Worm (Caenorhabditis elegans) whole organism, early embryonic: ENCODE measurements around the gene peb-1.

ENCODE experiments used
- B0310.2 ChIP-seq: sonication (generic microtip); optimal IDR thresholded peaks from 2 replicates; lab custom pipeline; 2016; ENCODE audit warnings: mild to moderate bottlenecking, missing genetic modification characterization, missing compliant biosample characterization
- F13C5.2 ChIP-seq: sonication (generic microtip); optimal IDR thresholded peaks from 2 replicates; lab custom pipeline; 2017; ENCODE audit warnings: mild to moderate bottlenecking, missing genetic modification characterization, inconsistent platforms, missing compliant biosample characterization
- aly-1 ChIP-seq: sonication (generic microtip); optimal IDR thresholded peaks from 2 replicates; lab custom pipeline; 2016; ENCODE audit warnings: missing genetic modification characterization, missing compliant biosample characterization
- ama-1 ChIP-seq: fragments of 150-350 bp; optimal IDR thresholded peaks from 2 replicates; lab custom pipeline; 2014
- ceh-13 ChIP-seq: fragments of 200-800 bp; sonication (Bioruptor generic); optimal IDR thresholded peaks from 2 replicates; lab custom pipeline; 2018; ENCODE audit warnings: mild to moderate bottlenecking, missing genetic modification characterization, missing compliant biosample characterization
- ceh-36 ChIP-seq: sonication (generic microtip); optimal IDR thresholded peaks from 2 replicates; lab custom pipeline; 2016; ENCODE audit warnings: missing genetic modification characterization, inconsistent platforms, missing compliant biosample characterization
- ets-7 ChIP-seq: sonication (generic microtip); optimal IDR thresholded peaks from 2 replicates; lab custom pipeline; 2016; ENCODE audit warnings: missing genotype, missing genetic modification characterization, missing compliant biosample characterization
- flt-1 ChIP-seq: fragments of 200-800 bp; sonication (Bioruptor generic); IDR thresholded peaks from 2 replicates; pipeline ENCODE4 v1.3.6; 2022; ENCODE audit warnings: missing genetic modification characterization, missing compliant biosample characterization
- hmbx-1 ChIP-seq: sonication (generic microtip); optimal IDR thresholded peaks from 2 replicates; lab custom pipeline; 2016; ENCODE audit warnings: mild to moderate bottlenecking, missing genetic modification characterization, missing compliant biosample characterization
- hmg-4 ChIP-seq: fragments of 200-800 bp; sonication (Bioruptor generic); optimal IDR thresholded peaks from 2 replicates; lab custom pipeline; 2018; ENCODE audit warnings: mild to moderate bottlenecking, missing genetic modification characterization, missing compliant biosample characterization
- hnd-1 ChIP-seq: sonication (generic microtip); optimal IDR thresholded peaks from 2 replicates; lab custom pipeline; 2016; ENCODE audit warnings: missing genetic modification characterization, missing compliant biosample characterization
- pes-1 ChIP-seq: fragments of 200-800 bp; sonication (Bioruptor generic); IDR thresholded peaks from 2 replicates; pipeline ENCODE4 v1.3.6; 2022; ENCODE audit warnings: missing genetic modification reagents, missing genetic modification characterization, missing compliant biosample characterization
- scrt-1 ChIP-seq: fragments of 200-800 bp; sonication (Bioruptor generic); IDR thresholded peaks from 2 replicates; pipeline ENCODE4 v1.3.6; 2022; ENCODE audit warnings: missing genetic modification characterization, missing compliant biosample characterization
- sea-1 ChIP-seq: fragments of 200-800 bp; sonication (Bioruptor generic); conservative IDR thresholded peaks from 2 replicates; pipeline ENCODE4 v1.3.6; 2022; ENCODE audit warnings: missing genetic modification characterization, missing compliant biosample characterization
- tbx-11 ChIP-seq: fragments of 200-800 bp; sonication (Bioruptor generic); IDR thresholded peaks from 2 replicates; pipeline ENCODE4 v1.3.6; 2022; ENCODE audit warnings: missing genetic modification characterization, missing compliant biosample characterization
- tbx-37 ChIP-seq: fragments of 200-800 bp; sonication (Bioruptor generic); conservative IDR thresholded peaks from 2 replicates; pipeline ENCODE4 v1.3.6; 2022; ENCODE audit warnings: missing genetic modification reagents, missing genetic modification characterization, missing compliant biosample characterization
- tra-4 ChIP-seq: sonication (generic microtip); optimal IDR thresholded peaks from 2 replicates; lab custom pipeline; 2017; ENCODE audit warnings: missing genetic modification characterization, missing compliant biosample characterization

The peb-1 gene

ce11 chrX:2188885-2189284 is 22.0 kb upstream of the peb-1 start:
- no peak for TF ChIP-seq ceh-36 (tag; lab: Kevin White, UChicago)
- TF ChIP-seq hnd-1, result no peak
- TF ChIP-seq ceh-13, result no peak
- no peak for TF ChIP-seq flt-1 (GFP tag; lab: Robert Waterston, UW)
- no peak for TF ChIP-seq tbx-37
- TF ChIP-seq F13C5.2 (tag; lab: Kevin White, UChicago), result no peak
- no peak for TF ChIP-seq tbx-11 (GFP tag; lab: Robert Waterston, UW)
- no peak for TF ChIP-seq ama-1
- TF ChIP-seq sea-1 (GFP tag; lab: Robert Waterston, UW), result no peak
- no peak for TF ChIP-seq tra-4 (tag; lab: Kevin White, UChicago)
- TF ChIP-seq B0310.2 (tag; lab: Kevin White, UChicago), result no peak
- no peak for TF ChIP-seq pes-1 (GFP tag; lab: Robert Waterston, UW)
- TF ChIP-seq hmbx-1 (tag; lab: Kevin White, UChicago), result no peak
- no peak for TF ChIP-seq hmg-4 (GFP tag; lab: Kevin White, UChicago)
- TF ChIP-seq scrt-1 (GFP tag; lab: Robert Waterston, UW), result no peak

- TF ChIP-seq flt-1 (GFP tag; lab: Robert Waterston, UW) (no peak), scrt-1 (GFP tag; lab: Robert Waterston, UW) (no peak), tbx-37 (no peak), tbx-11 (GFP tag; lab: Robert Waterston, UW) (no peak), pes-1 (GFP tag; lab: Robert Waterston, UW) (no peak), hnd-1 (no peak), F13C5.2 (tag; lab: Kevin White, UChicago) (no peak), hmg-4 (GFP tag; lab: Kevin White, UChicago) (no peak), ceh-13 (no peak)
Measured at ce11 chrX:2190740-2191139, 20.1 kb upstream of the peb-1 start.

ce11 chrX:2191925-2192554 is 18.8 kb upstream of the peb-1 start, which contains the start of gene gap-1:
gap-1 (plus strand) TSS chrX:2192504.
- TF ChIP-seq hnd-1 (no peak), ceh-13 (no peak), tbx-37 (no peak), ama-1 (no peak), flt-1 (GFP tag; lab: Robert Waterston, UW) (no peak), B0310.2 (tag; lab: Kevin White, UChicago) (no peak)

- no peak for TF ChIP-seq tbx-37
- no peak for TF ChIP-seq hmbx-1 (tag; lab: Kevin White, UChicago)
- no peak for TF ChIP-seq F13C5.2 (tag; lab: Kevin White, UChicago)
- no peak for TF ChIP-seq tbx-11 (GFP tag; lab: Robert Waterston, UW)
- TF ChIP-seq ama-1, result no peak
- no peak for TF ChIP-seq ceh-13
- TF ChIP-seq pes-1 (GFP tag; lab: Robert Waterston, UW), result no peak
- TF ChIP-seq ets-7 (tag; lab: Kevin White, UChicago), result no peak
- no peak for TF ChIP-seq flt-1 (GFP tag; lab: Robert Waterston, UW)
- no peak for TF ChIP-seq hmg-4 (GFP tag; lab: Kevin White, UChicago)
- no peak for TF ChIP-seq scrt-1 (GFP tag; lab: Robert Waterston, UW)
- no peak for TF ChIP-seq tra-4 (tag; lab: Kevin White, UChicago)
- TF ChIP-seq ceh-36 (tag; lab: Kevin White, UChicago), result no peak
- TF ChIP-seq sea-1 (GFP tag; lab: Robert Waterston, UW), result no peak
- TF ChIP-seq B0310.2 (tag; lab: Kevin White, UChicago), result no peak
- TF ChIP-seq hnd-1, result no peak
- TF ChIP-seq aly-1 (tag; lab: Kevin White, UChicago), result no peak
Measured at ce11 chrX:2197444-2197843, 13.4 kb upstream of the peb-1 start.

- TF ChIP-seq tra-4 (tag; lab: Kevin White, UChicago), result no peak
- TF ChIP-seq B0310.2 (tag; lab: Kevin White, UChicago), result no peak
Measured at ce11 chrX:2199140-2199539, 11.7 kb upstream of the peb-1 start, which contains the start of gene T24C12.1. T24C12.1 (plus strand) TSS chrX:2199440.

- TF ChIP-seq ceh-13, result no peak
- TF ChIP-seq B0310.2 (tag; lab: Kevin White, UChicago), result no peak
- no peak for TF ChIP-seq sea-1 (GFP tag; lab: Robert Waterston, UW)
Measured at ce11 chrX:2203760-2204159, 7.1 kb upstream of the peb-1 start, which contains the start of gene T24C12.3. T24C12.3 (minus strand) TSS chrX:2203893.

- TF ChIP-seq tra-4 (tag; lab: Kevin White, UChicago) (no peak), ceh-36 (tag; lab: Kevin White, UChicago) (no peak), B0310.2 (tag; lab: Kevin White, UChicago) (no peak), tbx-11 (GFP tag; lab: Robert Waterston, UW) (no peak), hmbx-1 (tag; lab: Kevin White, UChicago) (no peak), ama-1 (no peak), ets-7 (tag; lab: Kevin White, UChicago) (no peak), pes-1 (GFP tag; lab: Robert Waterston, UW) (no peak), tbx-37 (no peak), sea-1 (GFP tag; lab: Robert Waterston, UW) (no peak)
Measured at ce11 chrX:2204963-2205362, 5.9 kb upstream of the peb-1 start, which contains the start of gene T24C12.4. T24C12.4 (minus strand) TSS chrX:2205063.

- TF ChIP-seq ceh-36 (tag; lab: Kevin White, UChicago), result no peak
- TF ChIP-seq hnd-1, result no peak
- no peak for TF ChIP-seq ets-7 (tag; lab: Kevin White, UChicago)
- TF ChIP-seq B0310.2 (tag; lab: Kevin White, UChicago), result no peak
- TF ChIP-seq tbx-11 (GFP tag; lab: Robert Waterston, UW), result no peak
- TF ChIP-seq hmbx-1 (tag; lab: Kevin White, UChicago), result no peak
- no peak for TF ChIP-seq ceh-13
- TF ChIP-seq tbx-37, result no peak
- TF ChIP-seq flt-1 (GFP tag; lab: Robert Waterston, UW), result no peak
- no peak for TF ChIP-seq aly-1 (tag; lab: Kevin White, UChicago)
- no peak for TF ChIP-seq sea-1 (GFP tag; lab: Robert Waterston, UW)
- no peak for TF ChIP-seq tra-4 (tag; lab: Kevin White, UChicago)
Measured at ce11 chrX:2208391-2208790, 2.5 kb upstream of the peb-1 start.
